Worm (Caenorhabditis elegans) whole organism, L4 larva: ENCODE data around the gene zipt-2.3.

Source experiments
- F10B5.3 ChIP-seq: sonication (generic microtip); optimal IDR thresholded peaks from 2 replicates; lab custom pipeline; 2016; ENCODE audit warnings: mild to moderate bottlenecking, missing genetic modification characterization, missing compliant biosample characterization
- F26F4.8 ChIP-seq: fragments of 200-800 bp; sonication (Bioruptor generic); conservative IDR thresholded peaks from 2 replicates; pipeline ENCODE4 v1.3.6; 2022; ENCODE audit warnings: missing genetic modification characterization, missing compliant biosample characterization
- F44E2.7 ChIP-seq: fragments of 200-800 bp; sonication (Bioruptor generic); IDR thresholded peaks from 2 replicates; pipeline ENCODE4 v2.1.2; 2022; ENCODE audit warnings: missing genetic modification characterization, missing compliant biosample characterization
- F49E8.2 ChIP-seq: sonication (generic microtip); optimal IDR thresholded peaks from 2 replicates; lab custom pipeline; 2016; ENCODE audit warnings: missing compliant biosample characterization, mild to moderate bottlenecking, missing genetic modification characterization, borderline replicate concordance
- T20F7.1 ChIP-seq: fragments of 200-800 bp; sonication (Bioruptor generic); optimal IDR thresholded peaks from 2 replicates; lab custom pipeline; 2018; ENCODE audit warnings: mild to moderate bottlenecking, missing genetic modification characterization, missing compliant biosample characterization
- T26A8.4 ChIP-seq: fragments of 200-800 bp; sonication (Bioruptor generic); IDR thresholded peaks from 2 replicates; pipeline ENCODE4 v1.3.6; 2022; ENCODE audit warnings: missing genetic modification characterization, missing compliant biosample characterization
- Y5F2A.4 ChIP-seq: fragments of 200-800 bp; sonication (Bioruptor generic); optimal IDR thresholded peaks from 2 replicates; lab custom pipeline; 2018; ENCODE audit warnings: mild to moderate bottlenecking, missing genetic modification characterization, missing compliant biosample characterization
- Y75B8A.6 ChIP-seq: fragments of 200-800 bp; sonication (Bioruptor generic); IDR thresholded peaks from 2 replicates; pipeline ENCODE4 v1.3.6; 2022; ENCODE audit warnings: missing genetic modification reagents, missing genetic modification characterization, missing compliant biosample characterization
- arid-1 ChIP-seq: fragments of 200-800 bp; sonication (Bioruptor generic); conservative IDR thresholded peaks from 2 replicates; pipeline ENCODE4 v1.3.6; 2022; ENCODE audit warnings: missing genetic modification reagents, missing genetic modification characterization, missing compliant biosample characterization
- attf-4 ChIP-seq: sonication (generic microtip); optimal IDR thresholded peaks from 3 replicates; lab custom pipeline; 2017; ENCODE audit warnings: missing biosample characterization, missing genetic modification characterization
- ceh-62 ChIP-seq: sonication (generic microtip); optimal IDR thresholded peaks from 2 replicates; lab custom pipeline; 2017; ENCODE audit warnings: missing biosample characterization, missing genetic modification characterization
- ceh-82 ChIP-seq: sonication (generic microtip); optimal IDR thresholded peaks from 2 replicates; lab custom pipeline; 2017; ENCODE audit warnings: missing biosample characterization, missing genetic modification characterization
- ces-1 ChIP-seq: fragments of 150-350 bp; sonication (generic microtip); optimal IDR thresholded peaks from 4 replicates; lab custom pipeline; 2014; ENCODE audit warnings: missing biosample characterization, missing genetic modification reagents, missing genetic modification characterization
- cey-2 ChIP-seq: sonication (generic microtip); optimal IDR thresholded peaks from 3 replicates; lab custom pipeline; 2017; ENCODE audit warnings: missing genetic modification characterization, mild to moderate bottlenecking, missing compliant biosample characterization, antibody characterized with exemption, borderline replicate concordance; ENCODE audit not compliant: insufficient read depth
- daf-8 ChIP-seq: fragments of 200-800 bp; sonication (Bioruptor generic); IDR thresholded peaks from 2 replicates; pipeline ENCODE4 v1.3.6; 2022; ENCODE audit warnings: missing genetic modification characterization, missing compliant biosample characterization
- dmd-9 ChIP-seq: fragments of 200-800 bp; sonication (Bioruptor generic); IDR thresholded peaks from 2 replicates; pipeline ENCODE4 v1.3.6; 2022; ENCODE audit warnings: missing genetic modification reagents, missing genetic modification characterization, missing compliant biosample characterization
- duxl-1 ChIP-seq: sonication (generic microtip); optimal IDR thresholded peaks from 2 replicates; lab custom pipeline; 2016; ENCODE audit warnings: mild to moderate bottlenecking, missing genetic modification characterization, moderate library complexity, missing compliant biosample characterization; ENCODE audit not compliant: poor library complexity
- egl-27 ChIP-seq: sonication (generic microtip); optimal IDR thresholded peaks from 3 replicates; lab custom pipeline; 2017; ENCODE audit warnings: missing biosample characterization, missing genetic modification reagents, missing genetic modification characterization
- fkh-10 ChIP-seq: fragments of 150-350 bp; optimal IDR thresholded peaks from 2 replicates; lab custom pipeline; 2014; ENCODE audit warnings: missing biosample characterization, missing genetic modification reagents, missing genetic modification characterization
- hif-1 ChIP-seq, 2 experiments: sonication (generic microtip); optimal IDR thresholded peaks; 2 replicates each; lab custom pipeline; 2016 to 2017; ENCODE audit warnings: missing compliant biosample characterization in 2 of 2, missing genetic modification characterization in 2 of 2, missing genetic modification reagents in 2 of 2, missing genotype in 2 of 2, mild to moderate bottlenecking in 1 of 2
- hlh-30 ChIP-seq: sonication (generic microtip); optimal IDR thresholded peaks from 2 replicates; lab custom pipeline; 2017; ENCODE audit warnings: antibody characterized with exemption, mild to moderate bottlenecking, missing genetic modification characterization, missing compliant biosample characterization; ENCODE audit not compliant: insufficient read depth
- hmg-1.1 ChIP-seq: fragments of 200-800 bp; sonication (Bioruptor generic); IDR thresholded peaks from 2 replicates; pipeline ENCODE4 v1.3.6; 2022; ENCODE audit warnings: missing genetic modification reagents, missing genetic modification characterization, missing compliant biosample characterization
- lim-7 ChIP-seq: fragments of 200-800 bp; sonication (Bioruptor generic); IDR thresholded peaks from 2 replicates; pipeline ENCODE4 v1.3.6; 2022; ENCODE audit warnings: missing genetic modification characterization, missing compliant biosample characterization
- lin-15B ChIP-seq: fragments of 150-350 bp; sonication (generic microtip); optimal IDR thresholded peaks from 3 replicates; lab custom pipeline; 2014; ENCODE audit warnings: missing biosample characterization, missing genetic modification characterization
- lin-38 ChIP-seq: fragments of 200-800 bp; sonication (Bioruptor generic); IDR thresholded peaks from 2 replicates; pipeline ENCODE4 v1.3.6; 2022; ENCODE audit warnings: missing genetic modification reagents, missing genetic modification characterization, missing compliant biosample characterization
- lir-3 ChIP-seq: sonication (generic microtip); optimal IDR thresholded peaks from 2 replicates; lab custom pipeline; 2016; ENCODE audit warnings: mild to moderate bottlenecking, missing genetic modification characterization, missing compliant biosample characterization
- madf-5 ChIP-seq, 2 experiments: fragments of 200-800 bp; sonication (Bioruptor generic); IDR thresholded peaks; 2 replicates each; pipeline ENCODE4 v1.3.6; 2022; ENCODE audit warnings: missing compliant biosample characterization in 2 of 2, missing genetic modification characterization in 2 of 2
- mdl-1 ChIP-seq, 2 experiments: fragments of 150-350 bp in 1 of 2; sonication (generic microtip) in 1 of 2; optimal IDR thresholded peaks; 2 replicates each; lab custom pipeline; 2014 to 2017; ENCODE audit warnings: missing biosample characterization in 2 of 2, missing genetic modification characterization in 2 of 2
- mdt-29 ChIP-seq: fragments of 200-800 bp; sonication (Bioruptor generic); IDR thresholded peaks from 2 replicates; pipeline ENCODE4 v1.3.6; 2022; ENCODE audit warnings: missing genetic modification reagents, missing genetic modification characterization, missing compliant biosample characterization
- mep-1 ChIP-seq: fragments of 150-350 bp; sonication (generic microtip); optimal IDR thresholded peaks from 3 replicates; lab custom pipeline; 2014; ENCODE audit warnings: missing biosample characterization, missing genetic modification characterization
- mes-2 ChIP-seq: sonication (generic microtip); optimal IDR thresholded peaks from 2 replicates; lab custom pipeline; 2016; ENCODE audit warnings: missing genotype, mild to moderate bottlenecking, missing genetic modification characterization, missing compliant biosample characterization; ENCODE audit not compliant: poor library complexity, severe bottlenecking
- mxl-2 ChIP-seq: fragments of 200-800 bp; sonication (Bioruptor generic); conservative IDR thresholded peaks from 2 replicates; pipeline ENCODE4 v1.3.6; 2022; ENCODE audit warnings: missing genetic modification reagents, missing genetic modification characterization, missing compliant biosample characterization
- mxl-3 ChIP-seq: fragments of 200-800 bp; sonication (Bioruptor generic); optimal IDR thresholded peaks from 2 replicates; lab custom pipeline; 2018; ENCODE audit warnings: mild to moderate bottlenecking, missing genetic modification characterization, missing compliant biosample characterization
- nhr-10 ChIP-seq: fragments of 150-350 bp; optimal IDR thresholded peaks from 2 replicates; lab custom pipeline; 2014; ENCODE audit warnings: missing biosample characterization, missing genetic modification characterization
- nhr-102 ChIP-seq: sonication (generic microtip); optimal IDR thresholded peaks from 2 replicates; lab custom pipeline; 2016; ENCODE audit warnings: mild to moderate bottlenecking, missing genetic modification characterization, moderate library complexity, missing compliant biosample characterization
- nhr-111 ChIP-seq: fragments of 200-800 bp; sonication (Bioruptor generic); optimal IDR thresholded peaks from 2 replicates; lab custom pipeline; 2018; ENCODE audit warnings: mild to moderate bottlenecking, missing genetic modification characterization, missing compliant biosample characterization
- nhr-237 ChIP-seq: sonication (generic microtip); optimal IDR thresholded peaks from 2 replicates; lab custom pipeline; 2017; ENCODE audit warnings: missing biosample characterization, missing genetic modification characterization
- nhr-28 ChIP-seq: fragments of 150-350 bp; optimal IDR thresholded peaks from 2 replicates; lab custom pipeline; 2014; ENCODE audit warnings: missing biosample characterization, missing genetic modification characterization
- nhr-42 ChIP-seq: fragments of 200-800 bp; sonication (Bioruptor generic); IDR thresholded peaks from 2 replicates; pipeline ENCODE4 v1.3.6; 2022; ENCODE audit warnings: missing genetic modification characterization, missing compliant biosample characterization
- nhr-76 ChIP-seq: fragments of 150-350 bp; optimal IDR thresholded peaks from 2 replicates; lab custom pipeline; 2014; ENCODE audit warnings: missing biosample characterization, missing genetic modification characterization
- php-3 ChIP-seq: fragments of 200-800 bp; sonication (Bioruptor generic); IDR thresholded peaks from 2 replicates; pipeline ENCODE4 v1.3.6; 2022; ENCODE audit warnings: missing genetic modification reagents, missing genetic modification characterization, missing compliant biosample characterization
- pqm-1 ChIP-seq: sonication (generic microtip); optimal IDR thresholded peaks from 2 replicates; lab custom pipeline; 2017; ENCODE audit warnings: missing biosample characterization, missing genetic modification characterization
- rbr-2 ChIP-seq: sonication (generic microtip); optimal IDR thresholded peaks from 2 replicates; lab custom pipeline; 2016; ENCODE audit warnings: missing genotype, missing genetic modification characterization, missing compliant biosample characterization
- sdz-12 ChIP-seq: fragments of 200-800 bp; sonication (Bioruptor generic); optimal IDR thresholded peaks from 2 replicates; lab custom pipeline; 2018; ENCODE audit warnings: mild to moderate bottlenecking, missing genetic modification characterization, missing compliant biosample characterization
- snpc-1.2 ChIP-seq: fragments of 200-800 bp; sonication (Bioruptor generic); IDR thresholded peaks from 2 replicates; pipeline ENCODE4 v1.3.6; 2022; ENCODE audit warnings: missing genetic modification reagents, missing genetic modification characterization, missing compliant biosample characterization
- spr-3 ChIP-seq: fragments of 200-800 bp; sonication (Bioruptor generic); optimal IDR thresholded peaks from 2 replicates; lab custom pipeline; 2018; ENCODE audit warnings: mild to moderate bottlenecking, missing genetic modification characterization, missing compliant biosample characterization
- tag-97 ChIP-seq: fragments of 200-800 bp; sonication (Bioruptor generic); IDR thresholded peaks from 2 replicates; pipeline ENCODE4 v1.3.6; 2022; ENCODE audit warnings: missing genetic modification characterization, missing compliant biosample characterization
- zag-1 ChIP-seq: fragments of 150-350 bp; optimal IDR thresholded peaks from 2 replicates; lab custom pipeline; 2014; ENCODE audit warnings: missing biosample characterization, missing genetic modification characterization
- zfp-3 ChIP-seq: fragments of 200-800 bp; sonication (Bioruptor generic); conservative IDR thresholded peaks from 2 replicates; pipeline ENCODE4 v1.3.6; 2022; ENCODE audit warnings: missing genetic modification reagents, missing genetic modification characterization, missing compliant biosample characterization
- zip-2 ChIP-seq: fragments of 150-350 bp; optimal IDR thresholded peaks from 2 replicates; lab custom pipeline; 2014; ENCODE audit warnings: missing biosample characterization, missing genetic modification characterization

zipt-2.3 gene

ce11 chrII:13737751-13738525, 22.3 kb upstream of the zipt-2.3 start (continued):
- TF ChIP-seq arid-1 (GFP tag; lab: Robert Waterston, UW) (no peak), dmd-9 (GFP tag; lab: Robert Waterston, UW) (no peak), nhr-10 (tag; lab: Kevin White, UChicago) (no peak), egl-27 (tag; lab: Kevin White, UChicago) (no peak), mes-2 (peak; percentile 29), snpc-1.2 (GFP tag; lab: Robert Waterston, UW) (no peak), Y75B8A.6 (GFP tag; lab: Robert Waterston, UW) (no peak), F26F4.8 (GFP tag; lab: Robert Waterston, UW) (no peak), zfp-3 (no peak), mdt-29 (GFP tag; lab: Robert Waterston, UW) (no peak), nhr-42 (GFP tag; lab: Robert Waterston, UW) (0 out of 2 replicates have a peak, but pooled peaks have one; percentile 51), nhr-111 (no peak), attf-4 (tag; lab: Kevin White, UChicago) (no peak), pqm-1 (peak; percentile 10), Y5F2A.4 (GFP tag; lab: Kevin White, UChicago) (no peak), nhr-76 (tag; lab: Kevin White, UChicago) (no peak), spr-3 (GFP tag; lab: Kevin White, UChicago) (no peak), daf-8 (GFP tag; lab: Robert Waterston, UW) (no peak), lir-3 (tag; lab: Kevin White, UChicago) (no peak), zag-1 (tag; lab: Kevin White, UChicago) (no peak), fkh-10 (GFP tag; lab: Kevin White, UChicago) (no peak), lin-15B (tag; lab: Kevin White, UChicago) (no peak), mxl-3 (GFP tag; lab: Kevin White, UChicago) (peak; percentile 52), rbr-2 (tag; lab: Kevin White, UChicago) (no peak), F44E2.7 (GFP tag; lab: Robert Waterston, UW) (no peak), hif-1 (tag; optimal IDR thresholded peaks at IDR 0.05; lab: Kevin White, UChicago) (peak in 1 of 2 experiments; percentile 22), duxl-1 (tag; lab: Kevin White, UChicago) (no peak), ceh-62 (no peak), mep-1 (tag; lab: Kevin White, UChicago) (no peak), lin-38 (no peak), tag-97 (GFP tag; lab: Robert Waterston, UW) (no peak), php-3 (peak; percentile 39; the same call in 1 of the 2 replicates), ces-1 (GFP tag; lab: Kevin White, UChicago) (no peak), hmg-1.1 (GFP tag; lab: Robert Waterston, UW) (no peak), sdz-12 (GFP tag; lab: Kevin White, UChicago) (no peak), F10B5.3 (tag; lab: Kevin White, UChicago) (no peak), lim-7 (GFP tag; lab: Robert Waterston, UW) (no peak), nhr-237 (no peak), mxl-2 (GFP tag; lab: Robert Waterston, UW) (no peak), T26A8.4 (GFP tag; lab: Robert Waterston, UW) (no peak), mdl-1 (tag; optimal IDR thresholded peaks at IDR 0.05; lab: Kevin White, UChicago) (peak in 1 of 2 experiments; percentile 68), madf-5 (GFP tag; IDR thresholded peaks at IDR 0.05; lab: Robert Waterston, UW) (no peak), cey-2 (tag; lab: Kevin White, UChicago) (no peak), ceh-82 (tag; lab: Kevin White, UChicago) (no peak), F49E8.2 (tag; lab: Kevin White, UChicago) (no peak), nhr-102 (tag; lab: Kevin White, UChicago) (peak; percentile 61), hlh-30 (tag; lab: Kevin White, UChicago) (peak; percentile 23), zip-2 (tag; lab: Kevin White, UChicago) (no peak), T20F7.1 (no peak), nhr-28 (tag; lab: Kevin White, UChicago) (peak; percentile 67)
